Worm (Caenorhabditis elegans): ENCODE data around the gene hpo-29.

hpo-29 gene

DNA sequence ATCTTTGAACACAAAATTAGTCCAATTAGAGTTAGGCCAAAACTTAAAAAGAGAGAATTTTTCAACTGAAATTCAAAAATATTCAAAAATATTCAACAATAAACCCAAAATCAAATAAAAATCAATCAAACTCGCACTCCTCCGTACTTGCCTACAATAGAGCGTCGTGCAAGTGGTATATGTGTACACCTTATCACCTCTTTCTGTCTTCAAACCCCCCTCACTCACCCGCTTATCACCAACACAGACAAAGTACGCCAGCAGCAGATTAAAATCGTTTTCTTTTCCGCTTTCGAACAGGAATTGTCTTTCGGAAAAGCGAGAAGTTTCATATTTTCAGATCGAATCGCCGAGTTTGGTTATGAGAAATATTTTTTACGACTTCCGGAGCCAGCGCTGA, 63.6 kb downstream of the hpo-29 start:
- TF ChIP-seq ces-1 (GFP tag; optimal IDR thresholded peaks at IDR 0.05): no peak
